Worm (Caenorhabditis elegans) whole organism, late embryonic: ENCODE results near the gene F18A11.3.

Experiments used
- C38D4.7 ChIP-seq: fragments of 200-800 bp; sonication (Bioruptor generic); optimal IDR thresholded peaks from 2 replicates; lab custom pipeline; 2018; ENCODE audit warnings: mild to moderate bottlenecking, missing genetic modification characterization, moderate library complexity, missing compliant biosample characterization
- K09A11.1 ChIP-seq: sonication (generic microtip); optimal IDR thresholded peaks from 2 replicates; lab custom pipeline; 2017; ENCODE audit warnings: antibody characterized with exemption, mild to moderate bottlenecking, missing genetic modification characterization, missing compliant biosample characterization; ENCODE audit not compliant: insufficient read depth
- T23F11.4 ChIP-seq: fragments of 200-800 bp; sonication (Bioruptor generic); optimal IDR thresholded peaks from 2 replicates; lab custom pipeline; 2018; ENCODE audit warnings: mild to moderate bottlenecking, missing genetic modification characterization, missing compliant biosample characterization
- Y22D7AL.16 ChIP-seq: sonication (generic microtip); optimal IDR thresholded peaks from 2 replicates; lab custom pipeline; 2016; ENCODE audit warnings: missing genetic modification characterization, missing compliant biosample characterization
- ahr-1 ChIP-seq: sonication (generic microtip); optimal IDR thresholded peaks from 2 replicates; lab custom pipeline; 2016; ENCODE audit warnings: missing genetic modification characterization, missing compliant biosample characterization
- ama-1 ChIP-seq: fragments of 150-350 bp; optimal IDR thresholded peaks from 2 replicates; lab custom pipeline; 2014
- ceh-18 ChIP-seq: sonication (generic microtip); optimal IDR thresholded peaks from 2 replicates; lab custom pipeline; 2016; ENCODE audit warnings: missing genetic modification characterization, missing compliant biosample characterization
- ceh-19 ChIP-seq: fragments of 200-800 bp; sonication (Bioruptor generic); optimal IDR thresholded peaks from 2 replicates; lab custom pipeline; 2018; ENCODE audit warnings: mild to moderate bottlenecking, missing genetic modification characterization, missing compliant biosample characterization
- ceh-2 ChIP-seq: sonication (generic microtip); optimal IDR thresholded peaks from 2 replicates; lab custom pipeline; 2016; ENCODE audit warnings: missing genotype, missing genetic modification characterization, missing compliant biosample characterization
- ceh-31 ChIP-seq: sonication (generic microtip); optimal IDR thresholded peaks from 2 replicates; lab custom pipeline; 2016; ENCODE audit warnings: missing genetic modification characterization, missing compliant biosample characterization
- ceh-6 ChIP-seq: fragments of 200-800 bp; sonication (Bioruptor generic); optimal IDR thresholded peaks from 2 replicates; lab custom pipeline; 2018; ENCODE audit warnings: mild to moderate bottlenecking, missing genetic modification characterization, missing compliant biosample characterization
- ceh-9 ChIP-seq: sonication (generic microtip); optimal IDR thresholded peaks from 2 replicates; lab custom pipeline; 2016; ENCODE audit warnings: mild to moderate bottlenecking, missing genetic modification characterization, inconsistent platforms, missing compliant biosample characterization
- che-1 ChIP-seq: sonication (generic microtip); optimal IDR thresholded peaks from 2 replicates; lab custom pipeline; 2016; ENCODE audit warnings: mild to moderate bottlenecking, missing genetic modification characterization, missing compliant biosample characterization
- dmd-4 ChIP-seq: sonication (generic microtip); optimal IDR thresholded peaks from 2 replicates; lab custom pipeline; 2016; ENCODE audit warnings: borderline replicate concordance, missing genetic modification characterization, missing compliant biosample characterization
- dve-1 ChIP-seq: sonication (generic microtip); optimal IDR thresholded peaks from 2 replicates; lab custom pipeline; 2017; ENCODE audit warnings: antibody characterized with exemption, mild to moderate bottlenecking, missing genetic modification characterization, missing compliant biosample characterization
- eyg-1 ChIP-seq: sonication (generic microtip); optimal IDR thresholded peaks from 2 replicates; lab custom pipeline; 2016; ENCODE audit warnings: missing genotype, missing genetic modification characterization, missing compliant biosample characterization
- fax-1 ChIP-seq: sonication (generic microtip); optimal IDR thresholded peaks from 2 replicates; lab custom pipeline; 2016; ENCODE audit warnings: missing genotype, missing genetic modification characterization, missing compliant biosample characterization
- fkh-10 ChIP-seq: fragments of 150-350 bp; optimal IDR thresholded peaks from 2 replicates; lab custom pipeline; 2014; ENCODE audit warnings: missing biosample characterization, missing genetic modification reagents, missing genetic modification characterization
- fkh-6 ChIP-seq: sonication (generic microtip); optimal IDR thresholded peaks from 2 replicates; lab custom pipeline; 2016; ENCODE audit warnings: missing genetic modification characterization, missing compliant biosample characterization
- hlh-8 ChIP-seq: sonication (generic microtip); optimal IDR thresholded peaks from 2 replicates; lab custom pipeline; 2016; ENCODE audit warnings: missing genotype, missing genetic modification characterization, missing compliant biosample characterization
- nfya-1 ChIP-seq: sonication (generic microtip); optimal IDR thresholded peaks from 2 replicates; lab custom pipeline; 2017; ENCODE audit warnings: missing genetic modification characterization, mild to moderate bottlenecking, missing compliant biosample characterization, antibody characterized with exemption, moderate library complexity
- nhr-11 ChIP-seq: fragments of 150-350 bp; optimal IDR thresholded peaks from 2 replicates; lab custom pipeline; 2014; ENCODE audit warnings: missing biosample characterization, missing genetic modification characterization
- nhr-232 ChIP-seq: sonication (generic microtip); optimal IDR thresholded peaks from 2 replicates; lab custom pipeline; 2016; ENCODE audit warnings: missing genetic modification characterization, missing compliant biosample characterization
- odd-2 ChIP-seq: sonication (generic microtip); optimal IDR thresholded peaks from 2 replicates; lab custom pipeline; 2017; ENCODE audit warnings: antibody characterized with exemption, mild to moderate bottlenecking, missing genetic modification characterization, missing compliant biosample characterization
- pat-9 ChIP-seq: fragments of 200-800 bp; sonication (Bioruptor generic); optimal IDR thresholded peaks from 2 replicates; lab custom pipeline; 2018; ENCODE audit warnings: mild to moderate bottlenecking, missing genetic modification characterization, moderate library complexity, missing compliant biosample characterization
- pha-4 ChIP-seq: fragments of 150-350 bp; optimal IDR thresholded peaks from 2 replicates; lab custom pipeline; 2018; ENCODE audit warnings: missing biosample characterization, missing genetic modification reagents, missing genetic modification characterization
- pqm-1 ChIP-seq: sonication (generic microtip); optimal IDR thresholded peaks from 2 replicates; lab custom pipeline; 2016; ENCODE audit warnings: missing genetic modification characterization, missing compliant biosample characterization
- sox-2 ChIP-seq: fragments of 200-800 bp; sonication (Bioruptor generic); IDR thresholded peaks from 2 replicates; pipeline ENCODE4 v1.3.6; 2022; ENCODE audit warnings: missing genetic modification reagents, missing genetic modification characterization, missing compliant biosample characterization
- sox-4 ChIP-seq: sonication (generic microtip); optimal IDR thresholded peaks from 2 replicates; lab custom pipeline; 2017; ENCODE audit warnings: mild to moderate bottlenecking, missing genetic modification characterization, inconsistent platforms, missing compliant biosample characterization
- tbx-7 ChIP-seq: sonication (generic microtip); optimal IDR thresholded peaks from 2 replicates; lab custom pipeline; 2016; ENCODE audit warnings: missing genotype, missing genetic modification characterization, missing compliant biosample characterization
- unc-3 ChIP-seq, 2 experiments: fragments of 200-800 bp in 1 of 2; sonication (Bioruptor generic) in 1 of 2; sonication (generic microtip) in 1 of 2; conservative IDR thresholded peaks in 1 of 2; optimal IDR thresholded peaks in 1 of 2; 2 replicates each; pipeline versions ENCODE4 v1.3.6 to Lab custom; 2016 to 2022; ENCODE audit warnings: missing compliant biosample characterization in 2 of 2, missing genetic modification characterization in 2 of 2, missing genetic modification reagents in 1 of 2
- unc-55 ChIP-seq: sonication (generic microtip); optimal IDR thresholded peaks from 2 replicates; lab custom pipeline; 2017; ENCODE audit warnings: missing biosample characterization, missing genetic modification reagents, missing genetic modification characterization
- unc-86 ChIP-seq: sonication (generic microtip); optimal IDR thresholded peaks from 2 replicates; lab custom pipeline; 2016; ENCODE audit warnings: missing genetic modification characterization, missing compliant biosample characterization
- ztf-16 ChIP-seq: sonication (generic microtip); optimal IDR thresholded peaks from 2 replicates; lab custom pipeline; 2017; ENCODE audit warnings: missing genetic modification characterization, missing compliant biosample characterization

The F18A11.3 gene

ce11 chrII:13066777-13067290 lies 30.2 kb upstream of the F18A11.3 start:
- TF ChIP-seq pqm-1 (tag; lab: Kevin White, UChicago) (no peak), ceh-2 (no peak), sox-2 (GFP tag; lab: Robert Waterston, UW) (no peak), nhr-232 (tag; lab: Kevin White, UChicago) (no peak), ceh-9 (tag; lab: Kevin White, UChicago) (no peak), ceh-18 (tag; lab: Kevin White, UChicago) (peak; percentile 47), unc-3 (GFP tag; conservative IDR thresholded peaks at IDR 0.05; lab: Robert Waterston, UW) (no peak), unc-3 (tag; optimal IDR thresholded peaks at IDR 0.05; lab: Kevin White, UChicago) (no peak), ceh-31 (tag; lab: Kevin White, UChicago) (peak; percentile 5)

- TF ChIP-seq tbx-7 (tag; lab: Kevin White, UChicago) (no peak), hlh-8 (tag; lab: Kevin White, UChicago) (no peak), unc-55 (GFP tag; lab: Kevin White, UChicago) (peak; percentile 37), sox-4 (tag; lab: Kevin White, UChicago) (no peak), C38D4.7 (GFP tag; lab: Kevin White, UChicago) (no peak), ceh-18 (tag; lab: Kevin White, UChicago) (peak; percentile 21), K09A11.1 (tag; lab: Kevin White, UChicago) (no peak), eyg-1 (no peak), ztf-16 (tag; lab: Kevin White, UChicago) (no peak), che-1 (no peak), unc-86 (no peak), ahr-1 (tag; lab: Kevin White, UChicago) (no peak), T23F11.4 (GFP tag; lab: Kevin White, UChicago) (no peak), ceh-9 (tag; lab: Kevin White, UChicago) (no peak), fkh-10 (GFP tag; lab: Kevin White, UChicago) (no peak)
These were observed 28.6 kb upstream of the F18A11.3 start for ce11 chrII:13065251-13065650.

DNA sequence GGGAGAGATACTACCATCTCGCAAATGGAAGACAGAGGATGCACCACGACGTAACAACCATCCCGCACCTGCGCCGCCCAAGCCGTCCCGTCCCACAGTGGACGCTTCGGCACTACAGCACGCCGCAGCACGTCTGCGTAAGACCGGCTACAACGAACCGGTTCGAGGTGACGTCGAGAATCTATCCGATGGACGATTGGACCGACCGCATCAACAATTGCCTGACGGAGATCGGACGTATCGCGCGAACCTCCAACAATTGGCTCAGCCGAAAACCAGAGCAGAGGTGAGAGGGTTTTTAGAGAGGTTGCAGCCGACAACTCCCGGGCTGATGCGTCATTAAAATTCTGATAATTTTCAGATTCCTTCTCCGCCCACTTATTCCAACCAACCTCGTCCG lies 22.6 kb upstream of the F18A11.3 start:
- TF ChIP-seq pha-4 (tag; lab: Kevin White, UChicago) (no peak), ceh-2 (no peak), ama-1 (no peak), ceh-18 (tag; lab: Kevin White, UChicago) (no peak), dve-1 (tag; lab: Kevin White, UChicago) (no peak), nhr-232 (tag; lab: Kevin White, UChicago) (no peak), nfya-1 (tag; lab: Kevin White, UChicago) (no peak), fkh-6 (no peak), pqm-1 (tag; lab: Kevin White, UChicago) (no peak)

- no peak for TF ChIP-seq nhr-11
- TF ChIP-seq Y22D7AL.16, result no peak
- no peak for TF ChIP-seq eyg-1
- peak; percentile 31 for TF ChIP-seq pat-9
- no peak for TF ChIP-seq ceh-6 (GFP tag; lab: Kevin White, UChicago)
- TF ChIP-seq unc-86, result no peak
- TF ChIP-seq dmd-4 (tag; lab: Kevin White, UChicago), result no peak
- peak; percentile 24 for TF ChIP-seq ceh-19
These were observed 19.9 kb upstream of the F18A11.3 start, which contains the start of gene zyx-1 for ce11 chrII:13056580-13056979. Gene zyx-1 (plus strand): TSS chrII:13056910.

ce11 chrII:13053443-13053842 lies 16.8 kb upstream of the F18A11.3 start:
- TF ChIP-seq ahr-1 (tag; lab: Kevin White, UChicago), result no peak
- TF ChIP-seq sox-4 (tag; lab: Kevin White, UChicago), result no peak
- no peak for TF ChIP-seq odd-2
- no peak for TF ChIP-seq fax-1 (tag; lab: Kevin White, UChicago)
- no peak for TF ChIP-seq nhr-232 (tag; lab: Kevin White, UChicago)
- TF ChIP-seq, all 69 proteins: peak for 0
